Fruit fly (Drosophila melanogaster) whole organism, pupa: ENCODE measurements around the gene CG14551.
A peak's percentile ranks its signal among the peaks of the same experiment; 100 is the strongest.

Experiments used
- CG10348 ChIP-seq: fragments of 200-800 bp; sonication (Bioruptor generic); IDR thresholded peaks from 2 replicates; pipeline ENCODE4 v1.3.6; 2022; ENCODE audit warnings: missing biosample characterization, missing genetic modification characterization
- CG12605 ChIP-seq: fragments of 200-800 bp; sonication (Bioruptor generic); IDR thresholded peaks from 2 replicates; pipeline ENCODE4 v1.3.6; 2022; ENCODE audit warnings: missing biosample characterization, missing genetic modification characterization
- CG13204 ChIP-seq: fragments of 200-800 bp; sonication (Bioruptor generic); optimal IDR thresholded peaks from 2 replicates; lab custom pipeline; 2018; ENCODE audit warnings: missing biosample characterization, mild to moderate bottlenecking, missing genetic modification characterization, moderate library complexity
- CG14655 ChIP-seq: fragments of 200-800 bp; sonication (Bioruptor generic); optimal IDR thresholded peaks from 3 replicates; lab custom pipeline; 2017; ENCODE audit warnings: mild to moderate bottlenecking, missing biosample characterization, missing genetic modification reagents, missing genetic modification characterization
- CG15710 ChIP-seq: fragments of 200-800 bp; sonication (Bioruptor generic); optimal IDR thresholded peaks from 2 replicates; lab custom pipeline; 2018; ENCODE audit warnings: missing biosample characterization, mild to moderate bottlenecking, missing genetic modification characterization, moderate library complexity
- CG17806 ChIP-seq: fragments of 200-800 bp; sonication (Bioruptor generic); optimal IDR thresholded peaks from 2 replicates; lab custom pipeline; 2018; ENCODE audit warnings: missing biosample characterization, mild to moderate bottlenecking, missing genetic modification characterization, moderate library complexity
- CG32121 ChIP-seq: fragments of 200-800 bp; sonication (Bioruptor generic); IDR thresholded peaks from 2 replicates; pipeline ENCODE4 v1.3.6; 2022; ENCODE audit warnings: missing biosample characterization, missing genetic modification characterization
- CG34367 ChIP-seq: fragments of 200-800 bp; sonication (Bioruptor generic); optimal IDR thresholded peaks from 2 replicates; lab custom pipeline; 2018; ENCODE audit warnings: missing biosample characterization, mild to moderate bottlenecking, missing genetic modification characterization
- CG4496 ChIP-seq: fragments of 200-800 bp; sonication (Bioruptor generic); IDR thresholded peaks from 3 replicates; pipeline ENCODE4 v1.3.6; 2022; ENCODE audit warnings: missing biosample characterization, missing genetic modification characterization
- CG8159 ChIP-seq: fragments of 200-800 bp; sonication (Bioruptor generic); optimal IDR thresholded peaks from 3 replicates; lab custom pipeline; 2018; ENCODE audit warnings: missing biosample characterization, mild to moderate bottlenecking, missing genetic modification characterization, moderate library complexity
- CG8301 ChIP-seq: fragments of 200-800 bp; sonication (Bioruptor generic); optimal IDR thresholded peaks from 2 replicates; lab custom pipeline; 2018; ENCODE audit warnings: missing biosample characterization, mild to moderate bottlenecking, missing genetic modification characterization
- CG9948 ChIP-seq: fragments of 200-800 bp; sonication (Bioruptor generic); optimal IDR thresholded peaks from 2 replicates; lab custom pipeline; 2018; ENCODE audit warnings: missing biosample characterization, mild to moderate bottlenecking, missing genetic modification characterization, moderate library complexity
- D1 ChIP-seq: fragments of 200-800 bp; sonication (Bioruptor generic); optimal IDR thresholded peaks from 2 replicates; lab custom pipeline; 2018; ENCODE audit warnings: missing biosample characterization, mild to moderate bottlenecking, missing genetic modification characterization, moderate library complexity
- EcR ChIP-seq: fragments of 200-800 bp; sonication (Bioruptor generic); optimal IDR thresholded peaks from 3 replicates; lab custom pipeline; 2019; ENCODE audit warnings: missing biosample characterization, missing genetic modification characterization, mild to moderate bottlenecking, moderate library complexity, missing genetic modification reagents
- Ets98B ChIP-seq: fragments of 200-800 bp; sonication (Bioruptor generic); IDR thresholded peaks from 2 replicates; pipeline ENCODE4 v1.3.6; 2022; ENCODE audit warnings: missing biosample characterization, missing genetic modification characterization
- Pif1A ChIP-seq: fragments of 200-800 bp; sonication (Bioruptor generic); optimal IDR thresholded peaks from 3 replicates; lab custom pipeline; 2016; ENCODE audit warnings: missing biosample characterization, missing genetic modification characterization
- Pif1B ChIP-seq: fragments of 200-800 bp; sonication (Bioruptor generic); optimal IDR thresholded peaks from 3 replicates; lab custom pipeline; 2016; ENCODE audit warnings: missing biosample characterization, missing genetic modification characterization
- Snoo ChIP-seq: fragments of 200-800 bp; sonication (Bioruptor generic); optimal IDR thresholded peaks from 3 replicates; lab custom pipeline; 2017; ENCODE audit warnings: missing biosample characterization, mild to moderate bottlenecking, missing genetic modification characterization, inconsistent platforms
- fd96Ca ChIP-seq: fragments of 200-800 bp; sonication (Bioruptor generic); IDR thresholded peaks from 3 replicates; pipeline ENCODE4 v1.3.6; 2022; ENCODE audit warnings: missing biosample characterization, missing genetic modification characterization
- gl ChIP-seq: fragments of 200-800 bp; sonication (Bioruptor generic); optimal IDR thresholded peaks from 2 replicates; lab custom pipeline; 2018; ENCODE audit warnings: missing biosample characterization, mild to moderate bottlenecking, missing genetic modification characterization
- rn ChIP-seq: fragments of 200-800 bp; sonication (Bioruptor generic); IDR thresholded peaks from 2 replicates; pipeline ENCODE4 v1.3.6; 2022; ENCODE audit warnings: missing biosample characterization, missing genetic modification characterization

Gene CG14551

DNA sequence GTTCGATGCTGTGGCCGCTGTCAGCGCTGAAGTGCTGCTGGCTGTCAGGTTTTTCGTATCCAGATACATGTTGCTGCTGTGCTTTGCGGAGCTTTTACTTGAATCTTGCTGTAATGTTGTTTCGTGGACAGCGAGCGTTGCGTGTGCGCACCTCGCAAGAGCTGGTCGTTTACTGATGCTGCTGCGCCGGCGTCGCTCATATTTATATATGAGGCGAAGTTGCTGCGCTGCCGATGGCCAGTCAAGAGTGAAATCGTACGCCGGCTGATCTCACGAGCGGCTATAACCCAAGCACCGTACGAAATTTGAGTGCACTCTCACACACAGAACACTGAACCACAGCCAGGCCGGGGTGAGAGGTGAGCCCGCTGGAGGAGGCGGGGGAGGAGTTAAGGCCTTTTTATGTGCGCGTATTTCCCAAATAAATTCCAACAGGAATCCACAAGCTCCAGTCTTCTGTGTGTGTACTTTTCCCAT is 45.5 kb downstream of the CG14551 start:
- TF ChIP-seq CG34367: no peak
- peak; percentile 9; the same call in 1 of the 2 replicates for TF ChIP-seq Ets98B (GFP tag; lab: Robert Waterston, UW)
- TF ChIP-seq CG12605: no peak
- TF ChIP-seq CG8159 (tag; lab: Kevin White, UChicago): no peak
- TF ChIP-seq gl (tag; lab: Kevin White, UChicago): no peak
- no peak for TF ChIP-seq CG15710
- TF ChIP-seq CG13204 (GFP tag; lab: Kevin White, UChicago): no peak
- no peak for TF ChIP-seq CG4496
- TF ChIP-seq CG17806 (tag; lab: Kevin White, UChicago): no peak
- TF ChIP-seq EcR (GFP tag; lab: Kevin White, UChicago): peak; percentile 51
- TF ChIP-seq CG9948 (tag; lab: Kevin White, UChicago): no peak
- TF ChIP-seq, all 21 proteins: peak for 2

DNA sequence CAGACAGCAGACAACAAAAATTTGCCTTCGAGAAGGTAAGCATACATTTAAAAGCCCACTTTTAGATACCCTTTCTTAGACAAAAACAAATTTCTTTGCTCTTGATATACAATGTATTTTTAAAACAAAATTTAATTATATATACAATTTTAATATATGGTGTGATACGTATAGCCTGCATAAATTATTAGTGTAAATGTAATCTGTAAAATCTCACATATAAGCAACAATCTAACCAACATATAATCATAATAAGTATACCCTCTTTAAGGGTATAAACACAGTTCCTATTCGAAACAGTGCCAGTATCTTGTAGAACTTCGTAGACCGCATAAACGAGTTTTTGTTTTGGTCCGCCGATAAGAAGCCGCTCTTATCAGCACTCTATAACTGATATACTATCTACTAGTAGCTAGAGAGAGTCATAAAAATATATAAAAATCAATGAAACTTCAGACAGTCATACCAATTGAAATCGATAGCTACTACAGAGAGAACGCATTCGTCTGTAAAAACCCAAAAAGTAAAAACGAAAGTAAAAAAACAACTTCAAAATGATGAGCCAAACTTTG is 48.5 kb downstream of the CG14551 start, which contains the start of gene Kaz-m1:
Kaz-m1 (plus strand) TSS at position 460 of the 572 bp plus-strand sequence.
- TF ChIP-seq fd96Ca (GFP tag; lab: Robert Waterston, UW) (no peak), CG12605 (no peak), CG17806 (tag; lab: Kevin White, UChicago) (peak; percentile 16), CG13204 (GFP tag; lab: Kevin White, UChicago) (no peak), CG10348 (GFP tag; lab: Robert Waterston, UW) (no peak), Pif1B (no peak), CG4496 (no peak), CG8301 (tag; lab: Kevin White, UChicago) (no peak), CG34367 (no peak), rn (GFP tag; lab: Robert Waterston, UW) (no peak), CG14655 (GFP tag; lab: Kevin White, UChicago) (peak; percentile 25), Ets98B (GFP tag; lab: Robert Waterston, UW) (no peak), CG32121 (no peak), CG9948 (tag; lab: Kevin White, UChicago) (peak; percentile 25), CG8159 (tag; lab: Kevin White, UChicago) (peak; percentile 50), Pif1A (GFP tag; lab: Kevin White, UChicago) (no peak), Snoo (tag; lab: Kevin White, UChicago) (no peak), D1 (tag; lab: Kevin White, UChicago) (no peak), EcR (GFP tag; lab: Kevin White, UChicago) (no peak), CG15710 (peak; percentile 1), gl (tag; lab: Kevin White, UChicago) (no peak)

- TF ChIP-seq CG15710 (no peak), EcR (GFP tag; lab: Kevin White, UChicago) (no peak), CG4496 (no peak), gl (tag; lab: Kevin White, UChicago) (no peak), CG12605 (no peak), Pif1A (GFP tag; lab: Kevin White, UChicago) (no peak), rn (GFP tag; lab: Robert Waterston, UW) (no peak), CG8159 (tag; lab: Kevin White, UChicago) (no peak), Ets98B (GFP tag; lab: Robert Waterston, UW) (no peak), D1 (tag; lab: Kevin White, UChicago) (no peak), CG10348 (GFP tag; lab: Robert Waterston, UW) (no peak), CG14655 (GFP tag; lab: Kevin White, UChicago) (no peak), CG17806 (tag; lab: Kevin White, UChicago) (no peak), CG32121 (no peak), CG8301 (tag; lab: Kevin White, UChicago) (no peak)
- TF ChIP-seq, all 21 proteins: peak for 0
Observed at dm6 chr3R:26013664-26013948, 49.2 kb downstream of the CG14551 start.

- peak; percentile 42 for TF ChIP-seq D1 (tag; lab: Kevin White, UChicago)
- peak; percentile 30 for TF ChIP-seq Pif1A (GFP tag; lab: Kevin White, UChicago)
- peak; percentile 37 for TF ChIP-seq Snoo (tag; lab: Kevin White, UChicago)
- TF ChIP-seq Ets98B (GFP tag; lab: Robert Waterston, UW): no peak
- peak; percentile 18 for TF ChIP-seq Pif1B
- peak; percentile 76 for TF ChIP-seq CG17806 (tag; lab: Kevin White, UChicago)
- TF ChIP-seq CG12605: no peak
- peak; percentile 90 for TF ChIP-seq EcR (GFP tag; lab: Kevin White, UChicago)
- peak; percentile 73 for TF ChIP-seq CG8159 (tag; lab: Kevin White, UChicago)
- peak; percentile 68 for TF ChIP-seq CG9948 (tag; lab: Kevin White, UChicago)
- TF ChIP-seq CG8301 (tag; lab: Kevin White, UChicago): peak; percentile 66
- peak; percentile 40 for TF ChIP-seq CG13204 (GFP tag; lab: Kevin White, UChicago)
- peak; percentile 65; the same call in 1 of the 3 replicates for TF ChIP-seq CG4496
- TF ChIP-seq fd96Ca (GFP tag; lab: Robert Waterston, UW): 0 out of 3 replicates have a peak, but pooled peaks have one; percentile 13
- TF ChIP-seq CG14655 (GFP tag; lab: Kevin White, UChicago): peak; percentile 67
- TF ChIP-seq CG15710: peak; percentile 75
- TF ChIP-seq rn (GFP tag; lab: Robert Waterston, UW): no peak
- no peak for TF ChIP-seq gl (tag; lab: Kevin White, UChicago)
- no peak for TF ChIP-seq CG32121
- peak; percentile 54 for TF ChIP-seq CG34367
- TF ChIP-seq CG10348 (GFP tag; lab: Robert Waterston, UW): no peak
Observed at dm6 chr3R:26012801-26013663, 49.8 kb downstream of the CG14551 start.

dm6 chr3R:26012288-26012687 is 50.5 kb downstream of the CG14551 start:
- no peak for TF ChIP-seq CG34367
- no peak for TF ChIP-seq CG12605
- TF ChIP-seq CG4496: no peak
- TF ChIP-seq gl (tag; lab: Kevin White, UChicago): no peak
- no peak for TF ChIP-seq CG8159 (tag; lab: Kevin White, UChicago)
- TF ChIP-seq Pif1B: no peak
- no peak for TF ChIP-seq CG13204 (GFP tag; lab: Kevin White, UChicago)
- TF ChIP-seq CG17806 (tag; lab: Kevin White, UChicago): no peak
- no peak for TF ChIP-seq EcR (GFP tag; lab: Kevin White, UChicago)
- no peak for TF ChIP-seq fd96Ca (GFP tag; lab: Robert Waterston, UW)
- no peak for TF ChIP-seq CG9948 (tag; lab: Kevin White, UChicago)
- no peak for TF ChIP-seq CG8301 (tag; lab: Kevin White, UChicago)
- TF ChIP-seq, all 21 proteins: peak for 0
